Worm (Caenorhabditis elegans): ENCODE results near the gene R05F9.7.

Gene R05F9.7

ce11 chrII:4883412-4883811, 2.7 kb upstream of the R05F9.7 start, which contains the start of gene gst-8:
TSS of gene gst-8 (plus strand) at chrII:4883712.
- TF ChIP-seq skn-1 (tag; optimal IDR thresholded peaks at IDR 0.05) (peak; percentile 56), nhr-25 (tag; optimal IDR thresholded peaks at IDR 0.05) (no peak)

ce11 chrII:4884403-4884802, 1.7 kb upstream of the R05F9.7 start:
- TF ChIP-seq F13H6.1 (tag; optimal IDR thresholded peaks at IDR 0.05) (no peak), aly-2 (tag; optimal IDR thresholded peaks at IDR 0.05) (no peak), peb-1 (tag; optimal IDR thresholded peaks at IDR 0.05) (no peak), unc-62 (GFP tag; optimal IDR thresholded peaks at IDR 0.05) (no peak), C34F6.9 (tag; optimal IDR thresholded peaks at IDR 0.05) (no peak), sma-3 (GFP tag; optimal IDR thresholded peaks at IDR 0.05) (no peak), nhr-12 (tag; optimal IDR thresholded peaks at IDR 0.05) (no peak), lin-13 (GFP tag; optimal IDR thresholded peaks at IDR 0.05) (no peak), fos-1 (tag; optimal IDR thresholded peaks at IDR 0.05) (no peak), mdl-1 (tag; optimal IDR thresholded peaks at IDR 0.05) (no peak), ztf-1 (GFP tag; conservative IDR thresholded peaks at IDR 0.05) (no peak), zag-1 (tag; optimal IDR thresholded peaks at IDR 0.05) (no peak), egl-27 (tag; optimal IDR thresholded peaks at IDR 0.05) (no peak), nhr-11 (tag; optimal IDR thresholded peaks at IDR 0.05) (no peak), elt-3 (tag; optimal IDR thresholded peaks at IDR 0.05) (no peak)

ce11 chrII:4888527-4889487, 2.7 kb downstream of the R05F9.7 start, which contains the start of gene pgm-1:
TSS of gene pgm-1 (plus strand) at chrII:4889437.
- TF ChIP-seq peb-1 (tag; optimal IDR thresholded peaks at IDR 0.05) (no peak), elt-3 (tag; optimal IDR thresholded peaks at IDR 0.05) (no peak), nhr-12 (tag; optimal IDR thresholded peaks at IDR 0.05) (no peak), ztf-4 (tag; optimal IDR thresholded peaks at IDR 0.05) (no peak), skn-1 (tag; optimal IDR thresholded peaks at IDR 0.05) (no peak), nhr-129 (tag; optimal IDR thresholded peaks at IDR 0.05) (peak; percentile 33), Y55F3AM.14 (GFP tag; optimal IDR thresholded peaks at IDR 0.05) (no peak), dmd-4 (tag; optimal IDR thresholded peaks at IDR 0.05) (no peak), fos-1 (tag; optimal IDR thresholded peaks at IDR 0.05) (peak; percentile 15), ceh-82 (tag; optimal IDR thresholded peaks at IDR 0.05) (no peak), unc-62 (GFP tag; optimal IDR thresholded peaks at IDR 0.05) (no peak), snpc-4 (tag; optimal IDR thresholded peaks at IDR 0.05) (no peak), gmeb-1 (tag; optimal IDR thresholded peaks at IDR 0.05) (no peak), aly-2 (tag; optimal IDR thresholded peaks at IDR 0.05) (no peak), sma-9 (GFP tag; optimal IDR thresholded peaks at IDR 0.05) (peak; percentile 45), sma-9 (tag; optimal IDR thresholded peaks at IDR 0.05) (no peak), crh-2 (tag; optimal IDR thresholded peaks at IDR 0.05) (peak; percentile 53), nhr-25 (tag; optimal IDR thresholded peaks at IDR 0.05) (no peak), mdl-1 (tag; optimal IDR thresholded peaks at IDR 0.05) (no peak), ZK546.5 (tag; optimal IDR thresholded peaks at IDR 0.05) (no peak), C34F6.9 (tag; optimal IDR thresholded peaks at IDR 0.05) (peak; percentile 70), egl-27 (tag; optimal IDR thresholded peaks at IDR 0.05) (no peak), nhr-21 (tag; optimal IDR thresholded peaks at IDR 0.05) (no peak), F13H6.1 (tag; optimal IDR thresholded peaks at IDR 0.05) (peak; percentile 52), blmp-1 (tag; optimal IDR thresholded peaks at IDR 0.05; ENCODE audit: insufficient read depth) (no peak), lin-39 (tag; optimal IDR thresholded peaks at IDR 0.05) (no peak), mbf-1 (tag; optimal IDR thresholded peaks at IDR 0.05) (no peak), lsy-2 (tag; optimal IDR thresholded peaks at IDR 0.05) (peak in 1 of 2 experiments; percentile 23), unc-55 (GFP tag; optimal IDR thresholded peaks at IDR 0.05) (peak; percentile 9), ama-1 (optimal IDR thresholded peaks at IDR 0.05) (peak; percentile 50), ztf-11 (tag; optimal IDR thresholded peaks at IDR 0.05) (no peak), lin-13 (GFP tag; optimal IDR thresholded peaks at IDR 0.05) (no peak)
